Fruit fly (Drosophila melanogaster): ENCODE results near the gene CG2991.

The CG2991 gene

DNA sequence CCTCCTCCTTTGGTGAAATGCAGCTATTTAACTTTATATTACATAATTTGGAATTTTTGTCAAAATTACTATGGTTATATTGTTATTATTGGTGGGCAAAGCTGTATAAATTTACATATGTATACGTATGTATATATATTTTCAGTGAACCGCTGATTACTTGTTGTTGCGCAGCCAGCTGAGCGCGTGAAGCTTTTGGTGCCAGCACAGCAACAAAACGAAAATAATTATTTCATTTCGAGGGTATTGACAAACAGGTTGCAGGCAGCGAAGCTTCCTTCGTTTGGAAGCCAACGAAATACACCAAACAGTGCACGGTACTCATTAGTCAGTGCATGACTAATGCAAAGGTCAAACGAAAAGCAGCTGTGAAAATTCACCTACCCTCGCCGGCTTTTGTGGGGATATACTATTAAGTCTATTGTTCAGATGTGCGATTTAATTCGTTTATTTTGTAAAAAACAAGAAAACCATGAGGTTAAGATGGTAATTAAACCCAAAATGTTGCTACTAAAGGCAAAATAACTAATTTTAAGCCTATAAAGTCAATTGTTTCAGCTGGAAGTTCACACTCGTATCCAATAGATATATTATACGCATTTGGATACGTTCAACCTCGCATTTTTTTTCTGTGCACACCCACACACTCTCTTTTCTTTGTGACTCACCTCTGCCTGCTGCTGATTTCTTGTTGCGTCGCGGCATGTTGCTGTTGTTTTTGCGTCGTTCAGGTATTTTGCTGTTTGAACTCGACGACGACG is 16.2 kb downstream of the CG2991 start (continued):
- TF ChIP-seq CG7368 (GFP tag; optimal IDR thresholded peaks at IDR 0.05), result peak; percentile 33
- TF ChIP-seq topi (GFP tag; optimal IDR thresholded peaks at IDR 0.05), result peak; percentile 57
- peak; percentile 36 for TF ChIP-seq Smox (GFP tag; optimal IDR thresholded peaks at IDR 0.05)
- TF ChIP-seq dac (GFP tag; optimal IDR thresholded peaks at IDR 0.05), result peak; percentile 8
- TF ChIP-seq CG6163 (GFP tag; IDR thresholded peaks at IDR 0.05), result no peak; the same call in 2 of the 3 replicates
- peak; percentile 50 for TF ChIP-seq CG3919 (GFP tag; optimal IDR thresholded peaks at IDR 0.05)
- TF ChIP-seq Sox15 (GFP tag; optimal IDR thresholded peaks at IDR 0.05), result no peak
- TF ChIP-seq Eip93F (GFP tag; optimal IDR thresholded peaks at IDR 0.05), result peak; percentile 39
- peak; percentile 89 for TF ChIP-seq Eip78C (GFP tag)
- peak; percentile 38 for TF ChIP-seq CG10669 (GFP tag; optimal IDR thresholded peaks at IDR 0.05)

DNA sequence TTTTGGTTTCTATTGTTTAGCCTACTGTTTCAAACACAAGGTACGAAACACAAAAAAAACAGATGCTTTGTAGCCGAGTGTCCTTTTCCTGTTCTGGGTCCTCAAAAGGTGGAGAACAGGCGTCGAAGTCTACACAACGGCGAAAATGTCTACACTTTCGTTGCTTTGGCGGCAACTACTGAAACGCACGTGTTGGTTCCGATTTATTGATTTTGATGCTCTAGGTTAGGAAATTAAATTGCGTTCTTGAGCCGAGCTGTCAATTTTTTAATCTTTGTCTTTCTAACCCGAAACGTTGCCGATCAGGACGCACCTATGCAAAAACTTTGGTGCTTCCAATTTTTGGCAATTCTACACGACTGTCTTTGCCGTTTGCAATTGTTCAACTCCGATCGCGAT is 16.8 kb downstream of the CG2991 start:
- TF ChIP-seq Lpt (GFP tag; optimal IDR thresholded peaks at IDR 0.05), result no peak
- no peak for TF ChIP-seq lz (GFP tag; optimal IDR thresholded peaks at IDR 0.05)
- peak; percentile 19 for TF ChIP-seq Eip78C (GFP tag)

- peak; percentile 2 for TF ChIP-seq fd85E (GFP tag; optimal IDR thresholded peaks at IDR 0.05)
- TF ChIP-seq vri (GFP tag; optimal IDR thresholded peaks at IDR 0.05), result peak; percentile 23
- TF ChIP-seq salr (GFP tag; optimal IDR thresholded peaks at IDR 0.05), result no peak
- peak; percentile 29; the same call in 1 of the 3 replicates for TF ChIP-seq CG6163 (GFP tag; IDR thresholded peaks at IDR 0.05)
- TF ChIP-seq CG8632 (GFP tag; optimal IDR thresholded peaks at IDR 0.05), result no peak
Observed at dm6 chr2L:2874185-2874541, 17.2 kb downstream of the CG2991 start, which contains the start of gene Ifrd1. Ifrd1 (minus strand) TSS chr2L:2874489.

dm6 chr2L:2874542-2875194 is 17.7 kb downstream of the CG2991 start, which contains the start of gene CG8814:
CG8814 (plus strand) TSS chr2L:2874890.
- TF ChIP-seq Met (GFP tag; optimal IDR thresholded peaks at IDR 0.05), result peak; percentile 50
- peak; percentile 46 for TF ChIP-seq Blimp-1 (GFP tag; optimal IDR thresholded peaks at IDR 0.05)
- TF ChIP-seq Smox (GFP tag; optimal IDR thresholded peaks at IDR 0.05), result peak; percentile 74
- TF ChIP-seq fkh (GFP tag; optimal IDR thresholded peaks at IDR 0.05), result peak; percentile 67
- peak; percentile 96 for TF ChIP-seq CG6854 (GFP tag; optimal IDR thresholded peaks at IDR 0.05)
- peak; percentile 61 for TF ChIP-seq net (GFP tag; optimal IDR thresholded peaks at IDR 0.05)
- peak; percentile 79 for TF ChIP-seq Eip78C (GFP tag)
- peak; percentile 80 for TF ChIP-seq CG10631 (GFP tag; optimal IDR thresholded peaks at IDR 0.05)
- no peak for TF ChIP-seq CG8319 (GFP tag; optimal IDR thresholded peaks at IDR 0.05)
- TF ChIP-seq Eip75B (GFP tag; optimal IDR thresholded peaks at IDR 0.05), result peak; percentile 18
- TF ChIP-seq CG11294 (GFP tag; IDR thresholded peaks at IDR 0.05), result no peak; the same call in 1 of the 2 replicates
- TF ChIP-seq pdm3 (GFP tag; optimal IDR thresholded peaks at IDR 0.05), result peak; percentile 50
- no peak for TF ChIP-seq Hr38 (GFP tag; optimal IDR thresholded peaks at IDR 0.05)
- TF ChIP-seq salr (GFP tag; optimal IDR thresholded peaks at IDR 0.05), result no peak
- TF ChIP-seq CG34406 (GFP tag; optimal IDR thresholded peaks at IDR 0.05), result peak; percentile 40
- TF ChIP-seq svp (GFP tag), result peak; percentile 91
- peak; percentile 60 for TF ChIP-seq CG6792 (GFP tag; optimal IDR thresholded peaks at IDR 0.05)
- peak; percentile 11 for TF ChIP-seq CG8632 (GFP tag; optimal IDR thresholded peaks at IDR 0.05)
- no peak for TF ChIP-seq CG11762 (GFP tag; optimal IDR thresholded peaks at IDR 0.05; ENCODE audit: insufficient read depth)
- peak; percentile 69 for TF ChIP-seq CG32006 (GFP tag; optimal IDR thresholded peaks at IDR 0.05)
- TF ChIP-seq esn (GFP tag; optimal IDR thresholded peaks at IDR 0.05), result peak; percentile 71
- peak; percentile 81 for TF ChIP-seq eg (GFP tag; IDR thresholded peaks at IDR 0.05)
- TF ChIP-seq fd85E (GFP tag; optimal IDR thresholded peaks at IDR 0.05), result no peak
- TF ChIP-seq Sox14 (GFP tag; optimal IDR thresholded peaks at IDR 0.05), result peak; percentile 26
- peak; percentile 65 for TF ChIP-seq lz (GFP tag; optimal IDR thresholded peaks at IDR 0.05)
- TF ChIP-seq CG6276 (GFP tag; optimal IDR thresholded peaks at IDR 0.05), result peak; percentile 92
- TF ChIP-seq Ets96B (tag; optimal IDR thresholded peaks at IDR 0.05), result peak; percentile 48
- peak; percentile 56 for TF ChIP-seq topi (GFP tag; optimal IDR thresholded peaks at IDR 0.05)
- peak; percentile 81 for TF ChIP-seq CG6163 (GFP tag; IDR thresholded peaks at IDR 0.05)
- TF ChIP-seq dsx (GFP tag; optimal IDR thresholded peaks at IDR 0.05; ENCODE audit: poor library complexity, severe bottlenecking), result peak; percentile 54
- peak; percentile 23 for TF ChIP-seq fd59A (GFP tag; optimal IDR thresholded peaks at IDR 0.05)
- TF ChIP-seq Ets21C (GFP tag; optimal IDR thresholded peaks at IDR 0.05), result peak; percentile 56
- peak; percentile 39 for TF ChIP-seq CG4318 (GFP tag; optimal IDR thresholded peaks at IDR 0.05)
- peak; percentile 92 for TF ChIP-seq CG16779 (tag; optimal IDR thresholded peaks at IDR 0.05)
- TF ChIP-seq CG8119 (GFP tag; IDR thresholded peaks at IDR 0.05), result peak; percentile 72
